Worm (Caenorhabditis elegans): ENCODE results near the gene B0348.2.
A peak's percentile ranks its signal among the peaks of the same experiment; 100 is the strongest.

Gene B0348.2

DNA sequence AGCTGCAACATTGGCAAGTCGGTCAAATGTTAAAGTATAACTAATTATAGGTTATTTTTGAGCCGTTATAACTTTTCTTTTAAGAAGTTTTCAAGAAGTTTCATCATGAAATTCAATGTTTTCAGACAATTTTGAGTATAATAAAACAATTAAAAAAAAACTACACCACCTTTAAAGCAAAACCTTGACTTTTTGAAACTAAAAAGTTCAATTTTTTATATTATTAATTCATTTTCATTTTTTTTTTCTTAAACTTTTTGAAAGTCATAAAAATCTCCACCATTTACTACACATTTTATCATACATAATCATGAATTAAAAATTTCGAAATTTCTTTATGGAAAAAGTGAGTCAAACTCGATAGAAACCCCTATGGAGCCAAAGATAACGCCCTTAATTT lies at the start of gene B0348.2:
Gene B0348.2 (plus strand): TSS at position 301 of the 400 bp plus-strand sequence.
- TF ChIP-seq klf-2 (GFP tag; conservative IDR thresholded peaks at IDR 0.05) (no peak), ref-1 (GFP tag; conservative IDR thresholded peaks at IDR 0.05) (no peak), med-1 (GFP tag; optimal IDR thresholded peaks at IDR 0.05; ENCODE audit: insufficient read depth) (no peak), flt-1 (GFP tag; IDR thresholded peaks at IDR 0.05) (no peak), tab-1 (GFP tag; IDR thresholded peaks at IDR 0.05) (no peak), ztf-29 (GFP tag; IDR thresholded peaks at IDR 0.05) (no peak)

DNA sequence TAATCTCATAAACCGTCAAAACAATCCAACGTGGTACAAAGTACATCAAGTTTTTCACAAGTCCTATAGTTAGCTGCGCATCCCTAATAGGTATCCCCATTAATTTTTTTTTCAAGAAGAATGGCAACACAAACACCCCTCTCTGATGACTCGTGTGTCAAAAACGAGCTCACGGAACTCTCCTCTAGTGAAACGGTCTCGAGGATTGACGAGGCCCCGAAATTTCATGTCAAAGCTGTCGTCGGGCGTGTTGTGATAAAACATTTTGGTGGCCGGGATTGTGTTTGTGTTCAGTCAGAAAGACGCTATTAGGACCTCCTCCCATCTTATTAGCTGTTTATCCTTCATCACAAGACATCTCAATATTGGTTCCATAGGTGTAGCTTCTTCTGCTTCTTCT lies 43.8 kb upstream of the B0348.2 start, which contains the start of gene idpp-2:
Gene idpp-2 (plus strand): TSS at position 301 of the 400 bp plus-strand sequence.
- TF ChIP-seq ztf-23 (GFP tag; IDR thresholded peaks at IDR 0.05) (no peak), flt-1 (GFP tag; IDR thresholded peaks at IDR 0.05) (no peak), med-1 (GFP tag; optimal IDR thresholded peaks at IDR 0.05; ENCODE audit: insufficient read depth) (no peak), tab-1 (GFP tag; IDR thresholded peaks at IDR 0.05) (no peak), ref-1 (GFP tag; conservative IDR thresholded peaks at IDR 0.05) (no peak), cog-1 (tag; optimal IDR thresholded peaks at IDR 0.05) (no peak), T22C8.4 (GFP tag; IDR thresholded peaks at IDR 0.05) (no peak), klf-2 (GFP tag; conservative IDR thresholded peaks at IDR 0.05) (no peak), ztf-29 (GFP tag; IDR thresholded peaks at IDR 0.05) (no peak)

DNA sequence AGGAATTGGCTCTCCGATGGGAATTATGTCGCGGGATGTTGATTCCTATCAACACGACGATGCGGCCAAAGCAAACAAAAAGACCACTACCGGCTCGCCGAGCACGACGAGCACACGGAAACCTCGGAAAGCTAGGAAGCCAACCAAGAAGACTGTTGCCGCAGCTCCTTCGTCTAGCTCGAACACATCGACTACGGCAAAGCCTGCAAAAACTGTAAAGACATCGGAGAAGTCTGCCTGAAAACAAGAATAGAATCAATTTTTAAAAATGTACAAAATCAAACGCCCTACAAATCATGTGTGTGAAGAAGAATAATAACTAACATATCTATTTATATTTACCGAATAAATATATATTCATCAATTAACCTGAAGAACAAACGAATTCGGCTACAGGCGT lies 38.8 kb upstream of the B0348.2 start:
- TF ChIP-seq klf-2 (GFP tag; conservative IDR thresholded peaks at IDR 0.05): no peak
- TF ChIP-seq flt-1 (GFP tag; IDR thresholded peaks at IDR 0.05): 0 out of 2 replicates have a peak, but pooled peaks have one; percentile 48
- no peak for TF ChIP-seq tab-1 (GFP tag; IDR thresholded peaks at IDR 0.05)

DNA sequence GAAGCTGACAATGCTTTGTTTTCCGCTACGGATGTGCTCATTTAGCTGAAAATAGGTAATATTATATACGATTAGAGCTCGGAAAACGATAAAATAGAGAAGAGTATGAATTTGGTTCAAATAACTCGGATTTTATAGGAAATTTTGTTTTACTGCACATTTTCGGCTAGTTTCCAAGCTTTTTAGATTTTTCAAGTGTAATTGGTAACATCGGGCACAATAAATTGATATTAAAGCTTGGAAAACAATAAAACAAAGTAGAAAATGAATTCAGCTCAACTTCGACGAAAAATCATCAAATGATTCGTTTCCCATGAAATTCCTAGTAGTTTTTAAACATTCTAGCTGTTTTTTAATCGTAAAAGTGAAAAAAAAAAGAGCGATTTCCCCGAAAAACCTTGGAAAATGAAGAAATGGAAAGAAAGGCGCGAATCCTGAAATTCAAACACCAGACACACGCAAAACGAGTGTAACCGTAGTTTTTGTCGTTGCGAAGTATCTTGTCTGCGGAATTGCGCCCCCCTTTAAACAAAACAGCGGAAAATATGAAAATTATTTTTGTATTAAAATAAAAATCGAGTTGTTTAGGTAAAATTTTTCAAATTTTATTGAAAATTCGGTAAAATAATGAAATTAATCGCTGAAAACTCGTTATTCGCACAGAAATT lies 37.2 kb upstream of the B0348.2 start, which contains the start of gene ife-3:
Gene ife-3 (minus strand): TSS at position 51 of the 668 bp plus-strand sequence.
- TF ChIP-seq flt-1 (GFP tag; IDR thresholded peaks at IDR 0.05): no peak
- TF ChIP-seq ztf-29 (GFP tag; IDR thresholded peaks at IDR 0.05): no peak
- no peak for TF ChIP-seq ztf-23 (GFP tag; IDR thresholded peaks at IDR 0.05)

DNA sequence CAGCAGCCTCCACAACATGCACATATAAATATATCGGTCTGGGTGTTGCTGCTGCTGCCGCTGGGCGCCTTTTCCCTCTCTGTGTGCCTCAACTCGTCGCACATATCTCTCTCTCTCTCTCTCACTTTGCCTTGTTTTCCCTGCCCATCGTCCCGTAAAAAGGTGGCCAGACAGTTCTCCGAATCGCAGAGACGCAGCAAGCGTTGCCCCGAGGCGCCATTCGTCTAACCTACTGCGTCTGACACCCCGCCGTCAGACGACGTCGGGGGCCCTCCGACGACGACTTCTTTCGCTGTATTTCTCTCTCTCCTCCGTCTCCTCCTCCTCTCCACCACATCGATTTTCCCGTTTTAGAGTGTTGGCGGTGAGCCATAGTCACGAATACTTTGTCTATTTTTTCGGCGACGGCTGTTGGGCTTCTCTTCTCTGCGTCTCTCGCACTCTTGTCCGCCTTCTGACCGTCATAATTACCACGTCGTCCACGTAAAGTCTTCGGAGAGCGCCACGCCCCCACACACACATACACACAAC lies 36.3 kb upstream of the B0348.2 start, which contains the start of gene B0348.10:
Gene B0348.10 (minus strand): TSS at position 24 of the 531 bp plus-strand sequence.
- TF ChIP-seq T22C8.4 (GFP tag; IDR thresholded peaks at IDR 0.05) (peak; percentile 26; the same call in 1 of the 2 replicates), cog-1 (tag; optimal IDR thresholded peaks at IDR 0.05) (peak; percentile 50), ref-1 (GFP tag; conservative IDR thresholded peaks at IDR 0.05) (no peak), tab-1 (GFP tag; IDR thresholded peaks at IDR 0.05) (0 out of 2 replicates have a peak, but pooled peaks have one; percentile 50), med-1 (GFP tag; optimal IDR thresholded peaks at IDR 0.05; ENCODE audit: insufficient read depth) (no peak), klf-2 (GFP tag; conservative IDR thresholded peaks at IDR 0.05) (no peak), flt-1 (GFP tag; IDR thresholded peaks at IDR 0.05) (no peak), ztf-29 (GFP tag; IDR thresholded peaks at IDR 0.05) (no peak), ztf-23 (GFP tag; IDR thresholded peaks at IDR 0.05) (peak; percentile 44; the same call in 1 of the 2 replicates)

DNA sequence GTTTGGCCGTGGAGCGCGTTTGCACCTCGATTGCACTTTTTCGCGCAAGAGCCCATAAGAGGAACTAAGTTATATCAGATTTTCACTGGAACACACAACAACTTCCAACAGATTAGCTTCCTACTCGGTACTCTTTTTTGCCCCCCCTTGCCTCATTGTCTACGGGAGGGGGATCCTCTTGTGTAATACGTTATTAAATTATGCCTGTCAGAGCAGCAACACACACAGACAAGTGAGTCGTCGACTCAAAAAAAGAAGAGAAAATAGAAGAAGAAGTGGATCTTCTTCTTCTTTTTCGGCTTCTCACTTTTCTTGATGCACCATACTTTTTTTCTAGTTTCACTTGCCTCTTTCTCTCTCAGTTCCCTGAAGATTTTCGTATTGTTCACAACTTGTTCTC lies 34.0 kb upstream of the B0348.2 start:
- TF ChIP-seq med-1 (GFP tag; optimal IDR thresholded peaks at IDR 0.05; ENCODE audit: insufficient read depth) (no peak), flt-1 (GFP tag; IDR thresholded peaks at IDR 0.05) (no peak), ref-1 (GFP tag; conservative IDR thresholded peaks at IDR 0.05) (no peak), T22C8.4 (GFP tag; IDR thresholded peaks at IDR 0.05) (no peak)

DNA sequence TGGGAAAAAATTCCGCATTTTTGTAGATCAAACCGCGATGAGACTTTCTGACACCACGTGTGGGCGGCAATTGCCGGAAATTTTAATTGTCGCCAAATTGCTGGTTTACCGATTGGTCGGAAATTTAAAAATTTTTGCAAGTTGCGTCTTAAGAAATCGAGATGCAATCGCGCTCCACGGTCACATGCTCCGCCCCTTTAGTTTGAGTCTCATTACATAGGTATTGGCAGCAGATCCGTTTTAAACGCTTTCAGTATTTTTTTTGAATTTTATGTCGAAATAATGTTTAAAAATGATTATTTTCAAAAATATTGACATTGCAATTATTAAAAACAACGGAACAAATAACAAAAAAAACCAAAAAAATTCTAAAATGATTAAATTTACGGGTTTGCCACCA lies 33.4 kb upstream of the B0348.2 start:
- no peak for TF ChIP-seq T22C8.4 (GFP tag; IDR thresholded peaks at IDR 0.05)
- no peak for TF ChIP-seq klf-2 (GFP tag; conservative IDR thresholded peaks at IDR 0.05)

DNA sequence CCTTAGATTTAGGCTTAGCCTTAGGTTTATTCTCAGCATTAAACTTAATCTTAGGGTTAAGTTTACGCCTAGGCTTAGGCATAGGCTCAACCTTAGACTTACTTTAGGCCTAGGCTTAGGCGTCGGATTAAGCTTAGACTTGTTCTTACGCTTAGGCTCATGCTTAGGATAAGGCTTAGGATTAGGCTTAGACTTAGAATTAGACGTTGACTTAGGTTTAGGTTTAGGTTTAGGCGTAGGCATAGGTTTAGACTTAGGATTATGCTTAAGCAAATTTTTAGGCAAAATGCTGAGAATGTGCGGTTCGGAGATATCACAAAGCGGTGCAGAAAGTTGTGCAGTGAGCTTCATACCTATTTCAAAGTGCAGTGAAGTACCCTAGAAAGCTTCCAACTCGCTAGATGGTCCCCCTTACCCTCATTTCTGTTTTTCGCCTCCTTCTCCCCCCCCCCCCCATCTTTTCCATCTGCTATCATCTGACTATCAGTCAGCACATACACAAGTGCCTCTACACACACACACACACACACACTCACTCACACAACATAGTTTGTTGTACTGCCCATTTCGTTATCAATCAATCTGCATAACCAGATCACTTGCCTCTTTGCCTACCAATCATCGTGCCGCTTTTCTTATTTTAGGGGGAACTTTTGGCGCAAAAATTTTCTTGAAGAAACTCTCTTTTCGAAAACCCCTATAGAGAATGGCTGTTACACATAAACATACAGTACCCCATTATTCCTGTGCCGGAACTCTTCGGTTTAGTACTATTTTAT lies 28.9 kb upstream of the B0348.2 start:
- TF ChIP-seq T22C8.4 (GFP tag; IDR thresholded peaks at IDR 0.05) (no peak), ref-1 (GFP tag; conservative IDR thresholded peaks at IDR 0.05) (no peak), flt-1 (GFP tag; IDR thresholded peaks at IDR 0.05) (no peak), med-1 (GFP tag; optimal IDR thresholded peaks at IDR 0.05; ENCODE audit: insufficient read depth) (no peak), ztf-23 (GFP tag; IDR thresholded peaks at IDR 0.05) (no peak), tab-1 (GFP tag; IDR thresholded peaks at IDR 0.05) (no peak), cog-1 (tag; optimal IDR thresholded peaks at IDR 0.05) (no peak), ztf-29 (GFP tag; IDR thresholded peaks at IDR 0.05) (no peak), klf-2 (GFP tag; conservative IDR thresholded peaks at IDR 0.05) (no peak)

DNA sequence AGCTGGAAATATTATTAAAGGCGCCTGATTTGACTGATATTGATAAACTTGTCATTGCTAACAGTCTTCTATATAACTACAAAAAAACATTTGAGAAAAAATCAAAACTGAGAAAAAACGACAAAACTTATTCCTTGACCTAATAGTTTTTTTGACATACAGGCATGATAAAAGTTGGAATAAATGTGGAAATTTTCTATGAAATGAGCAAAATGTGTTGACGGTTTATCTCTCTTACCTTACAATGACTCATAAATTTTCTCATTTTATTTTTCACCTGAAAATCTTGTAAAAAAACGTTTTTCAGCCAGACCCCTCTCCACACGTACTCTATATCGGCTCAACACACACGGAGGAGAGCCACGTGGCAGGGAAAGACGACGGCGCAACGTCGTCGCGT lies 24.6 kb upstream of the B0348.2 start, which contains the start of gene egl-8:
Gene egl-8 (plus strand): TSS at position 301 of the 400 bp plus-strand sequence.
- no peak for TF ChIP-seq ztf-23 (GFP tag; IDR thresholded peaks at IDR 0.05)
- no peak for TF ChIP-seq med-1 (GFP tag; optimal IDR thresholded peaks at IDR 0.05; ENCODE audit: insufficient read depth)
- no peak for TF ChIP-seq flt-1 (GFP tag; IDR thresholded peaks at IDR 0.05)
- no peak for TF ChIP-seq ref-1 (GFP tag; conservative IDR thresholded peaks at IDR 0.05)
- no peak for TF ChIP-seq klf-2 (GFP tag; conservative IDR thresholded peaks at IDR 0.05)
- no peak for TF ChIP-seq ztf-29 (GFP tag; IDR thresholded peaks at IDR 0.05)
- no peak for TF ChIP-seq T22C8.4 (GFP tag; IDR thresholded peaks at IDR 0.05)
- TF ChIP-seq cog-1 (tag; optimal IDR thresholded peaks at IDR 0.05): no peak
- TF ChIP-seq tab-1 (GFP tag; IDR thresholded peaks at IDR 0.05): no peak

DNA sequence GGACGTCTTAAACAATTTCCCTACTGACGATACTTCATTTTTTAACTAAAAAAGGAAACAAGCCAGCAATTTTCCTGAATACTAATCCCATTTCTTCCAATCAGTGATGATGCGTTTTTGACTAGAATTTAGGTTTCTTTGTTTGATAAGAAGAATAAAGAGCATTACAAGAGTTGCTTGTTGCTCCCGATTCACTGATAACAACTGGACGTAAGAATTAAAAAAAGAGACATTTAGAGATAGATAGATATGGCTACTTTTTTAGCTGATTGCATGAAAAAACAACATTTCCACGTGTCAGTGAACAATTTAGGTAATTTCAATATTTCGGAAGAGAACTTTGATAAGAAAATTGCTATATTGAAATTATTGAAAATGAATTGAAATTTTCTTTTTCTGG lies 23.3 kb upstream of the B0348.2 start:
- TF ChIP-seq flt-1 (GFP tag; IDR thresholded peaks at IDR 0.05) (no peak), klf-2 (GFP tag; conservative IDR thresholded peaks at IDR 0.05) (no peak), T22C8.4 (GFP tag; IDR thresholded peaks at IDR 0.05) (no peak), tab-1 (GFP tag; IDR thresholded peaks at IDR 0.05) (no peak)
